Fruit fly (Drosophila melanogaster) Kc167 (cell line): ENCODE results near the gene CG5455.

Experiments used
- Myc ChIP-seq: fragments of >200 bp; optimal IDR thresholded peaks from 2 replicates; lab custom pipeline; 2017; ENCODE audit warnings: missing external identifiers
- Sin3A ChIP-seq: fragments of >200 bp; optimal IDR thresholded peaks from 2 replicates; lab custom pipeline; 2018; ENCODE audit warnings: missing external identifiers
- h ChIP-seq: fragments of >200 bp; optimal IDR thresholded peaks from 3 replicates; lab custom pipeline; 2018; ENCODE audit warnings: missing external identifiers
- insv ChIP-seq: fragments of >200 bp; optimal IDR thresholded peaks from 3 replicates; lab custom pipeline; 2018; ENCODE audit warnings: missing external identifiers
- psq ChIP-seq: fragments of >200 bp; optimal IDR thresholded peaks from 2 replicates; lab custom pipeline; 2017; ENCODE audit warnings: missing external identifiers
- ttk ChIP-seq: sonication (Bioruptor generic); optimal IDR thresholded peaks from 2 replicates; lab custom pipeline; 2017; ENCODE audit warnings: missing external identifiers

CG5455 gene

dm6 chr3R:26496356-26496755 is 35.0 kb downstream of the CG5455 start:
- TF ChIP-seq Sin3A (no peak), ttk (lab: Kevin White, UChicago) (no peak), Myc (lab: Kevin White, UChicago) (no peak), psq (lab: Kevin White, UChicago) (no peak)

- no peak for TF ChIP-seq ttk (lab: Kevin White, UChicago)
- no peak for TF ChIP-seq psq (lab: Kevin White, UChicago)
- TF ChIP-seq Myc (lab: Kevin White, UChicago): no peak
These were observed 37.8 kb downstream of the CG5455 start for dm6 chr3R:26499136-26499535.

- TF ChIP-seq insv (no peak), ttk (lab: Kevin White, UChicago) (no peak), Myc (lab: Kevin White, UChicago) (no peak), psq (lab: Kevin White, UChicago) (no peak), Sin3A (no peak), h (lab: Kevin White, UChicago) (no peak)
These were observed 39.0 kb downstream of the CG5455 start for dm6 chr3R:26500355-26500754.

- TF ChIP-seq Myc (lab: Kevin White, UChicago) (no peak), h (lab: Kevin White, UChicago) (no peak), psq (lab: Kevin White, UChicago) (no peak), insv (no peak), ttk (lab: Kevin White, UChicago) (no peak), Sin3A (no peak)
These were observed 40.7 kb downstream of the CG5455 start for dm6 chr3R:26502072-26502471.

- no peak for TF ChIP-seq psq (lab: Kevin White, UChicago)
- TF ChIP-seq ttk (lab: Kevin White, UChicago): no peak
- TF ChIP-seq Sin3A: no peak
- TF ChIP-seq Myc (lab: Kevin White, UChicago): no peak
- no peak for TF ChIP-seq h (lab: Kevin White, UChicago)
- TF ChIP-seq insv: no peak
These were observed 41.6 kb downstream of the CG5455 start for dm6 chr3R:26502907-26503306.

- TF ChIP-seq psq (lab: Kevin White, UChicago): no peak
- TF ChIP-seq Sin3A: no peak
- no peak for TF ChIP-seq ttk (lab: Kevin White, UChicago)
- no peak for TF ChIP-seq Myc (lab: Kevin White, UChicago)
- TF ChIP-seq insv: no peak
- no peak for TF ChIP-seq h (lab: Kevin White, UChicago)
These were observed 42.0 kb downstream of the CG5455 start for dm6 chr3R:26503317-26503716.

dm6 chr3R:26507838-26508237 is 46.5 kb downstream of the CG5455 start:
- TF ChIP-seq insv: no peak
